Fruit fly (Drosophila melanogaster): ENCODE data around the gene RfC3.
A peak's percentile ranks its signal among the peaks of the same experiment; 100 is the strongest.

RfC3 gene

DNA sequence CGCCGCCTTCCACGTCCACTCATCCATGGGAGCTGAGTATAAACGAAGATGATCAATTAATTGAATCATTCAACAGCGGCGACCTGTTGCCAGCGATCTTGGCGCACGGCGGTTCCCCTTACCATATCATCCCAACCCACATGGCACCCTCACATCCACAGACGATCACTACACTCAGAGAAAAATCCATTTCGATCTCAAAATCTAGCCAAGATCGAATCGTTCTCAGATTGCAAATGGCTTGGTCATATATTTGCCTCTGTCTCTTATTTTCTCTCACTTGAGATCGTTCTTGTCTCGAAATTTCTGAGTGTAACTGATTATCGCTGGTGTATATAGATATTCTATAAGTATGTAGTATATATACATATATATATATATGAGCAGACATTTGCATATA, 49.4 kb downstream of the RfC3 start (continued):
- TF ChIP-seq svp (GFP tag) = peak; percentile 89
- TF ChIP-seq CG9139 (GFP tag; optimal IDR thresholded peaks at IDR 0.05) = no peak
- TF ChIP-seq CG34406 (GFP tag; optimal IDR thresholded peaks at IDR 0.05) = peak; percentile 46
- TF ChIP-seq fkh (GFP tag; optimal IDR thresholded peaks at IDR 0.05) = no peak
- TF ChIP-seq CG8319 (GFP tag; optimal IDR thresholded peaks at IDR 0.05) = peak; percentile 4
- TF ChIP-seq dsx (GFP tag; optimal IDR thresholded peaks at IDR 0.05; ENCODE audit: poor library complexity, severe bottlenecking) = no peak
- TF ChIP-seq CG8632 (GFP tag; optimal IDR thresholded peaks at IDR 0.05) = peak; percentile 30
- TF ChIP-seq Met (GFP tag; optimal IDR thresholded peaks at IDR 0.05) = peak; percentile 25
- 0 out of 2 replicates have a peak, but pooled peaks have one; percentile 13 for TF ChIP-seq CG11294 (GFP tag; IDR thresholded peaks at IDR 0.05)
- TF ChIP-seq OdsH (GFP tag; optimal IDR thresholded peaks at IDR 0.05) = peak; percentile 58
- TF ChIP-seq CG11902 (GFP tag; optimal IDR thresholded peaks at IDR 0.05) = peak; percentile 34
- TF ChIP-seq CG11762 (GFP tag; optimal IDR thresholded peaks at IDR 0.05; ENCODE audit: insufficient read depth) = peak; percentile 30
- TF ChIP-seq dac (GFP tag; optimal IDR thresholded peaks at IDR 0.05) = no peak
- TF ChIP-seq Blimp-1 (GFP tag; optimal IDR thresholded peaks at IDR 0.05) = no peak
- no peak for TF ChIP-seq CG1621 (tag; optimal IDR thresholded peaks at IDR 0.05)
- no peak for TF ChIP-seq CG8119 (GFP tag; IDR thresholded peaks at IDR 0.05)
- TF ChIP-seq Sox14 (GFP tag; optimal IDR thresholded peaks at IDR 0.05) = peak; percentile 30
- no peak; the same call in 2 of the 3 replicates for TF ChIP-seq eg (GFP tag; IDR thresholded peaks at IDR 0.05)
- peak; percentile 44 for TF ChIP-seq net (GFP tag; optimal IDR thresholded peaks at IDR 0.05)
- peak; percentile 81 for TF ChIP-seq Eip78C (GFP tag)

- TF ChIP-seq acj6 (GFP tag; optimal IDR thresholded peaks at IDR 0.05) = no peak
These were observed 50.0 kb downstream of the RfC3 start for dm6 chr2L:10468978-10469377.

dm6 chr2L:10470211-10470610, 51.2 kb downstream of the RfC3 start:
- no peak for TF ChIP-seq CG6792 (GFP tag; optimal IDR thresholded peaks at IDR 0.05)
- TF ChIP-seq achi (GFP tag; optimal IDR thresholded peaks at IDR 0.05) = no peak
- peak; percentile 36 for TF ChIP-seq dsx (GFP tag; optimal IDR thresholded peaks at IDR 0.05; ENCODE audit: poor library complexity, severe bottlenecking)
- peak; percentile 16 for TF ChIP-seq Eip78C (GFP tag)
